Worm (Caenorhabditis elegans) whole organism, L1 larva: ENCODE measurements around the gene R09A8.1.

Source experiments
- Y116A8C.19 ChIP-seq: sonication (generic microtip); optimal IDR thresholded peaks from 2 replicates; lab custom pipeline; 2016; ENCODE audit warnings: missing compliant biosample characterization, missing genetic modification characterization, borderline replicate concordance
- aha-1 ChIP-seq: fragments of 150-350 bp; optimal IDR thresholded peaks from 2 replicates; lab custom pipeline; 2014; ENCODE audit warnings: missing biosample characterization, missing genetic modification characterization
- ets-5 ChIP-seq: fragments of 200-800 bp; sonication (Bioruptor generic); IDR thresholded peaks from 2 replicates; pipeline ENCODE4 v1.3.6; 2022; ENCODE audit warnings: missing genetic modification characterization, missing compliant biosample characterization
- nhr-71 ChIP-seq: sonication (generic microtip); optimal IDR thresholded peaks from 2 replicates; lab custom pipeline; 2016; ENCODE audit warnings: mild to moderate bottlenecking, missing genetic modification characterization, moderate library complexity, missing compliant biosample characterization
- nhr-77 ChIP-seq: fragments of 150-350 bp; optimal IDR thresholded peaks from 2 replicates; lab custom pipeline; 2014; ENCODE audit warnings: missing biosample characterization, missing genetic modification characterization
- skn-1 ChIP-seq: fragments of 150-350 bp; optimal IDR thresholded peaks from 2 replicates; lab custom pipeline; 2014; ENCODE audit warnings: missing biosample characterization, missing genetic modification characterization
- snpc-4 ChIP-seq: fragments of 150-350 bp; optimal IDR thresholded peaks from 2 replicates; lab custom pipeline; 2014; ENCODE audit warnings: missing biosample characterization, missing genetic modification characterization
- sup-37 ChIP-seq: fragments of 200-800 bp; sonication (Bioruptor generic); optimal IDR thresholded peaks from 2 replicates; lab custom pipeline; 2018; ENCODE audit warnings: mild to moderate bottlenecking, missing genetic modification characterization, missing compliant biosample characterization
- tbx-2 ChIP-seq: sonication (generic microtip); optimal IDR thresholded peaks from 2 replicates; lab custom pipeline; 2016; ENCODE audit warnings: missing genetic modification characterization, missing compliant biosample characterization
- unc-98 ChIP-seq: fragments of 200-800 bp; sonication (Bioruptor generic); IDR thresholded peaks from 2 replicates; pipeline ENCODE4 v1.3.6; 2022; ENCODE audit warnings: missing genetic modification characterization, missing compliant biosample characterization
- ztf-4 ChIP-seq: fragments of 150-350 bp; optimal IDR thresholded peaks from 2 replicates; lab custom pipeline; 2014; ENCODE audit warnings: missing biosample characterization, missing genetic modification characterization

DNA sequence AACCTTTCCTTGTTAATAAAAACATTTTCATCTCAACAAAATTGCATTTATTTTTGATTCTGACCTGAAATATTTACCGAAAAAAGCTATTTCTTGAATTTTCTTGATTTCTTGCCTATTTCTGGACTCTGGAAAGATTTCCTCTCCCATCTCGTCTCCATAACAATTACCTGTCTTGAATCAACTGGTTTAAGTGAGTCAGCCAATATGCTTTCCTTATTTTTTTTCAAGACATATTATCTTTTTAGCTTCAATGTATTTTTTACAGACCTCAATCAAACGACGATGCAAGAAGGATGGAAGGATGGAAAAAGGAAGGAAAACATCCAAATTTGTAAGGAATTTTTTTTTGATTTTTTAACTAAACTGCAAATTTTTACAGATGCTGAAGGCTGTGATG lies 10.9 kb upstream of the R09A8.1 start:
- TF ChIP-seq tbx-2 (tag; lab: Kevin White, UChicago) (no peak), nhr-71 (no peak), snpc-4 (tag; lab: Kevin White, UChicago) (no peak), nhr-77 (tag; lab: Kevin White, UChicago) (no peak), aha-1 (no peak), skn-1 (tag; lab: Kevin White, UChicago) (no peak), ets-5 (no peak), sup-37 (GFP tag; lab: Kevin White, UChicago) (no peak), Y116A8C.19 (tag; lab: Kevin White, UChicago) (no peak), ztf-4 (no peak), unc-98 (GFP tag; lab: Robert Waterston, UW) (no peak)
